Worm (Caenorhabditis elegans) whole organism, L2 larva: ENCODE data around the gene wrt-9.

Source experiments
- ZK546.5 ChIP-seq: sonication (generic microtip); optimal IDR thresholded peaks from 2 replicates; lab custom pipeline; 2017; ENCODE audit warnings: missing biosample characterization, missing genetic modification characterization
- ceh-16 ChIP-seq: fragments of 150-350 bp; optimal IDR thresholded peaks from 2 replicates; lab custom pipeline; 2014; ENCODE audit warnings: missing biosample characterization, missing genetic modification characterization
- lsy-2 ChIP-seq, 2 experiments: fragments of 150-350 bp in 1 of 2; sonication (generic microtip) in 1 of 2; optimal IDR thresholded peaks; 2 replicates each; lab custom pipeline; 2014 to 2017; ENCODE audit warnings: missing biosample characterization in 2 of 2, missing genetic modification characterization in 2 of 2
- zag-1 ChIP-seq: fragments of 150-350 bp; optimal IDR thresholded peaks from 2 replicates; lab custom pipeline; 2014; ENCODE audit warnings: missing biosample characterization, missing genetic modification characterization

ce11 chrX:1602548-1602947 is 26.1 kb downstream of the wrt-9 start:
- TF ChIP-seq zag-1 (tag; lab: Kevin White, UChicago) (no peak), lsy-2 (tag; optimal IDR thresholded peaks at IDR 0.05; lab: Kevin White, UChicago) (no peak), ceh-16 (tag; lab: Kevin White, UChicago) (no peak), ZK546.5 (no peak)
